Worm (Caenorhabditis elegans) whole organism, L3 larva: ENCODE data around the gene F59C12.4.

Source experiments
- R02D3.7 ChIP-seq: fragments of 150-350 bp; optimal IDR thresholded peaks from 2 replicates; lab custom pipeline; 2014; ENCODE audit warnings: missing biosample characterization, missing genetic modification characterization
- ZK546.5 ChIP-seq: sonication (generic microtip); optimal IDR thresholded peaks from 2 replicates; lab custom pipeline; 2017; ENCODE audit warnings: missing biosample characterization, missing genetic modification characterization
- egl-27 ChIP-seq: sonication (generic microtip); optimal IDR thresholded peaks from 4 replicates; lab custom pipeline; 2017; ENCODE audit warnings: missing biosample characterization, missing genetic modification reagents, missing genetic modification characterization
- elt-1 ChIP-seq: fragments of 150-350 bp; optimal IDR thresholded peaks from 2 replicates; lab custom pipeline; 2014; ENCODE audit warnings: missing biosample characterization, missing genetic modification characterization
- elt-3 ChIP-seq, 3 experiments: fragments of 150-350 bp in 1 of 3; sonication (generic microtip) in 2 of 3; optimal IDR thresholded peaks; 2 replicates in 2 of 3; 4 replicates in 1 of 3; lab custom pipeline; 2014 to 2017; ENCODE audit warnings: missing biosample characterization in 3 of 3, missing genetic modification characterization in 3 of 3
- lin-15B ChIP-seq: fragments of 150-350 bp; optimal IDR thresholded peaks from 2 replicates; lab custom pipeline; 2014; ENCODE audit warnings: missing biosample characterization, missing genetic modification characterization
- lin-39 ChIP-seq: fragments of 150-350 bp; optimal IDR thresholded peaks from 2 replicates; lab custom pipeline; 2018; ENCODE audit warnings: missing biosample characterization, missing genetic modification reagents, missing genetic modification characterization
- nhr-28 ChIP-seq: fragments of 150-350 bp; optimal IDR thresholded peaks from 2 replicates; lab custom pipeline; 2014; ENCODE audit warnings: missing biosample characterization, missing genetic modification characterization
- nhr-76 ChIP-seq: fragments of 150-350 bp; sonication (generic microtip); optimal IDR thresholded peaks from 5 replicates; lab custom pipeline; 2014; ENCODE audit warnings: missing biosample characterization, missing genetic modification characterization
- pha-4 ChIP-seq: fragments of 150-350 bp; optimal IDR thresholded peaks from 2 replicates; lab custom pipeline; 2014; ENCODE audit warnings: missing biosample characterization, missing genetic modification reagents, missing genetic modification characterization
- zag-1 ChIP-seq: fragments of 150-350 bp; optimal IDR thresholded peaks from 2 replicates; lab custom pipeline; 2014; ENCODE audit warnings: missing biosample characterization, missing genetic modification characterization

ce11 chrX:16634103-16634502, 31.7 kb upstream of the F59C12.4 start:
- TF ChIP-seq lin-39 (tag; lab: Kevin White, UChicago) (no peak), lin-15B (tag; lab: Kevin White, UChicago) (no peak), nhr-28 (tag; lab: Kevin White, UChicago) (no peak), pha-4 (tag; lab: Kevin White, UChicago) (no peak), egl-27 (tag; lab: Kevin White, UChicago) (no peak), ZK546.5 (tag; lab: Kevin White, UChicago) (no peak), elt-3 (tag; optimal IDR thresholded peaks at IDR 0.05; lab: Kevin White, UChicago) (no peak), R02D3.7 (no peak), zag-1 (no peak), elt-1 (tag; lab: Kevin White, UChicago) (no peak), nhr-76 (tag; lab: Kevin White, UChicago) (no peak)
